Fruit fly (Drosophila melanogaster) whole organism, embryonic: ENCODE data around the gene IscU.

Experiments
- ATbp ChIP-seq: fragments of 200-800 bp; sonication (Bioruptor generic); optimal IDR thresholded peaks from 2 replicates; lab custom pipeline; 2017; ENCODE audit warnings: missing biosample characterization, mild to moderate bottlenecking, missing genetic modification characterization, missing genetic modification reagents
- Antp ChIP-seq: fragments of 200-800 bp; sonication (Bioruptor generic); optimal IDR thresholded peaks from 3 replicates; lab custom pipeline; 2016; ENCODE audit warnings: missing biosample characterization, missing genetic modification characterization
- Atf-2 ChIP-seq: fragments of 200-800 bp; sonication (Bioruptor generic); optimal IDR thresholded peaks from 2 replicates; lab custom pipeline; 2016; ENCODE audit warnings: missing biosample characterization, missing genetic modification characterization
- B-H2 ChIP-seq: fragments of 200-800 bp; sonication (Bioruptor generic); optimal IDR thresholded peaks from 2 replicates; lab custom pipeline; 2018; ENCODE audit warnings: missing biosample characterization, mild to moderate bottlenecking, missing genetic modification characterization
- C15 ChIP-seq: fragments of 200-800 bp; sonication (Bioruptor generic); IDR thresholded peaks from 3 replicates; pipeline ENCODE4 v1.3.6; 2022; ENCODE audit warnings: missing biosample characterization, missing genetic modification characterization
- CG12104 ChIP-seq: fragments of 200-800 bp; sonication (Bioruptor generic); optimal IDR thresholded peaks from 3 replicates; lab custom pipeline; 2016; ENCODE audit warnings: missing biosample characterization, missing genetic modification characterization
- CG1233 ChIP-seq: fragments of 200-800 bp; sonication (Bioruptor generic); optimal IDR thresholded peaks from 4 replicates; lab custom pipeline; 2018; ENCODE audit warnings: missing biosample characterization, mild to moderate bottlenecking, missing genetic modification characterization
- CG14965 ChIP-seq: fragments of 200-800 bp; sonication (Bioruptor generic); optimal IDR thresholded peaks from 2 replicates; lab custom pipeline; 2016; ENCODE audit warnings: missing biosample characterization, missing genetic modification characterization, borderline replicate concordance
- CG16779 ChIP-seq: fragments of 200-800 bp; sonication (Bioruptor generic); IDR thresholded peaks from 2 replicates; pipeline ENCODE4 v1.3.6; 2022; ENCODE audit warnings: missing biosample characterization, missing genetic modification characterization
- CG17328 ChIP-seq: fragments of 200-800 bp; sonication (Bioruptor generic); IDR thresholded peaks from 2 replicates; pipeline ENCODE4 v1.3.6; 2022; ENCODE audit warnings: missing biosample characterization, missing genetic modification characterization
- CG17612 ChIP-seq: fragments of 200-800 bp; sonication (Bioruptor generic); IDR thresholded peaks from 2 replicates; pipeline ENCODE4 v1.3.6; 2022; ENCODE audit warnings: missing biosample characterization, missing genetic modification characterization
- CG2199 ChIP-seq: fragments of 200-800 bp; sonication (Bioruptor generic); IDR thresholded peaks from 3 replicates; pipeline ENCODE4 v1.3.6; 2022; ENCODE audit warnings: missing biosample characterization, missing genetic modification characterization
- CG30020 ChIP-seq: fragments of 200-800 bp; optimal IDR thresholded peaks from 2 replicates; lab custom pipeline; 2019; ENCODE audit warnings: missing biosample characterization, mild to moderate bottlenecking, missing genetic modification characterization, moderate library complexity
- CG33557 ChIP-seq: fragments of 200-800 bp; sonication (Bioruptor generic); optimal IDR thresholded peaks from 2 replicates; lab custom pipeline; 2019; ENCODE audit warnings: missing biosample characterization, mild to moderate bottlenecking, missing genetic modification characterization, moderate library complexity
- CG34224 ChIP-seq: fragments of 200-800 bp; sonication (Bioruptor generic); IDR thresholded peaks from 3 replicates; pipeline ENCODE4 v1.3.6; 2022; ENCODE audit warnings: missing biosample characterization, missing genetic modification characterization; ENCODE audit not compliant: partially characterized antibody
- CG5245 ChIP-seq: fragments of 200-800 bp; sonication (Bioruptor generic); optimal IDR thresholded peaks from 3 replicates; lab custom pipeline; 2016; ENCODE audit warnings: missing biosample characterization, missing genetic modification characterization
- CG6791 ChIP-seq: fragments of 200-800 bp; sonication (Bioruptor generic); IDR thresholded peaks from 3 replicates; pipeline ENCODE4 v1.3.6; 2022; ENCODE audit warnings: missing biosample characterization, missing genetic modification characterization; ENCODE audit not compliant: partially characterized antibody
- CG9609 ChIP-seq: fragments of 200-800 bp; sonication (Bioruptor generic); optimal IDR thresholded peaks from 3 replicates; lab custom pipeline; 2016; ENCODE audit warnings: missing biosample characterization, missing genetic modification characterization
- Chrac-16 ChIP-seq: fragments of 200-800 bp; sonication (Bioruptor generic); optimal IDR thresholded peaks from 3 replicates; lab custom pipeline; 2016; ENCODE audit warnings: missing biosample characterization, missing genetic modification characterization
- D19B ChIP-seq: fragments of 200-800 bp; sonication (Bioruptor generic); optimal IDR thresholded peaks from 2 replicates; lab custom pipeline; 2017; ENCODE audit warnings: missing biosample characterization, mild to moderate bottlenecking, missing genetic modification characterization
- HLH3B ChIP-seq: fragments of 200-800 bp; sonication (Bioruptor generic); IDR thresholded peaks from 2 replicates; pipeline ENCODE4 v1.3.6; 2022; ENCODE audit warnings: missing biosample characterization, missing genetic modification characterization
- Hmx ChIP-seq: fragments of 200-800 bp; sonication (Bioruptor generic); optimal IDR thresholded peaks from 2 replicates; lab custom pipeline; 2016; ENCODE audit warnings: missing biosample characterization, missing genetic modification characterization
- Hr39 ChIP-seq: fragments of >200 bp; optimal IDR thresholded peaks from 2 replicates; lab custom pipeline; 2017
- Oli ChIP-seq: fragments of 200-800 bp; sonication (Bioruptor generic); optimal IDR thresholded peaks from 2 replicates; lab custom pipeline; 2018; ENCODE audit warnings: missing biosample characterization, mild to moderate bottlenecking, missing genetic modification characterization, moderate library complexity
- Pdp1 ChIP-seq, 2 experiments: fragments of 200-800 bp; sonication (Bioruptor generic); optimal IDR thresholded peaks; 3 replicates each; lab custom pipeline; 2016; ENCODE audit warnings: missing biosample characterization in 2 of 2, missing genetic modification characterization in 2 of 2, mild to moderate bottlenecking in 1 of 2, moderate library complexity in 1 of 2
- Poxn ChIP-seq: fragments of 200-800 bp; sonication (Bioruptor generic); IDR thresholded peaks from 2 replicates; pipeline ENCODE4 v1.3.6; 2022; ENCODE audit warnings: missing biosample characterization, missing genetic modification characterization
- Rfx ChIP-seq: fragments of 200-800 bp; sonication (Bioruptor generic); IDR thresholded peaks from 2 replicates; pipeline ENCODE4 v1.3.6; 2022; ENCODE audit warnings: missing biosample characterization, missing genetic modification characterization
- Sry-β ChIP-seq: fragments of 200-800 bp; sonication (Bioruptor generic); optimal IDR thresholded peaks from 2 replicates; lab custom pipeline; 2018; ENCODE audit warnings: missing biosample characterization, mild to moderate bottlenecking, missing genetic modification characterization, moderate library complexity
- Trl ChIP-seq, 3 experiments: fragments of >200 bp in 2 of 3; fragments of 200-800 bp in 1 of 3; sonication (Bioruptor generic) in 1 of 3; optimal IDR thresholded peaks; 2 replicates in 1 of 3; 3 replicates in 2 of 3; lab custom pipeline; 2016 to 2017; ENCODE audit warnings: missing biosample characterization in 1 of 3, missing genetic modification characterization in 1 of 3
- Xrp1 ChIP-seq: fragments of 200-800 bp; sonication (Bioruptor generic); IDR thresholded peaks from 2 replicates; pipeline ENCODE4 v1.3.6; 2022; ENCODE audit warnings: missing biosample characterization, missing genetic modification characterization
- abd-A ChIP-seq: fragments of 200-800 bp; sonication (Bioruptor generic); optimal IDR thresholded peaks from 3 replicates; lab custom pipeline; 2019; ENCODE audit warnings: missing biosample characterization, mild to moderate bottlenecking, missing genetic modification characterization, moderate library complexity
- ara ChIP-seq: fragments of 200-800 bp; sonication (Bioruptor generic); IDR thresholded peaks from 2 replicates; pipeline ENCODE4 v1.3.6; 2022; ENCODE audit warnings: missing biosample characterization, missing genetic modification characterization
- bbx ChIP-seq: fragments of 200-800 bp; sonication (Bioruptor generic); IDR thresholded peaks from 2 replicates; pipeline ENCODE4 v1.3.6; 2022; ENCODE audit warnings: missing biosample characterization, missing genetic modification characterization; ENCODE audit not compliant: partially characterized antibody
- corto ChIP-seq: fragments of 200-800 bp; sonication (Bioruptor generic); optimal IDR thresholded peaks from 2 replicates; lab custom pipeline; 2016; ENCODE audit warnings: missing biosample characterization, mild to moderate bottlenecking, missing genetic modification characterization, moderate library complexity
- cwo ChIP-seq: fragments of 200-800 bp; sonication (Bioruptor generic); optimal IDR thresholded peaks from 3 replicates; lab custom pipeline; 2017; ENCODE audit warnings: missing biosample characterization, missing genetic modification characterization, mild to moderate bottlenecking, moderate library complexity, missing genetic modification reagents
- dati ChIP-seq: fragments of 200-800 bp; sonication (Bioruptor generic); IDR thresholded peaks from 2 replicates; pipeline ENCODE4 v1.3.6; 2022; ENCODE audit warnings: missing biosample characterization, missing genetic modification characterization
- dmrt11E ChIP-seq: fragments of 200-800 bp; sonication (Bioruptor generic); optimal IDR thresholded peaks from 3 replicates; lab custom pipeline; 2018; ENCODE audit warnings: missing biosample characterization, mild to moderate bottlenecking, missing genetic modification characterization, moderate library complexity
- gem ChIP-seq: fragments of 200-800 bp; sonication (Bioruptor generic); optimal IDR thresholded peaks from 2 replicates; lab custom pipeline; 2019; ENCODE audit warnings: missing biosample characterization, mild to moderate bottlenecking, missing genetic modification characterization, moderate library complexity
- kni ChIP-seq: fragments of 200-800 bp; sonication (Bioruptor generic); optimal IDR thresholded peaks from 3 replicates; lab custom pipeline; 2017; ENCODE audit warnings: mild to moderate bottlenecking, missing biosample characterization, missing genetic modification reagents, missing genetic modification characterization
- lov ChIP-seq, 2 experiments: fragments of 200-800 bp in 1 of 2; fragments of >200 bp in 1 of 2; sonication (Bioruptor generic) in 1 of 2; IDR thresholded peaks in 1 of 2; optimal IDR thresholded peaks in 1 of 2; 2 replicates in 1 of 2; 3 replicates in 1 of 2; pipeline versions ENCODE4 v1.3.6 to Lab custom; 2017 to 2022; ENCODE audit warnings: missing biosample characterization in 1 of 2, missing genetic modification characterization in 1 of 2
- oc ChIP-seq: fragments of 200-800 bp; sonication (Bioruptor generic); optimal IDR thresholded peaks from 2 replicates; lab custom pipeline; 2018; ENCODE audit warnings: missing biosample characterization, mild to moderate bottlenecking, missing genetic modification characterization, moderate library complexity
- pb ChIP-seq: fragments of 200-800 bp; sonication (Bioruptor generic); optimal IDR thresholded peaks from 3 replicates; lab custom pipeline; 2016; ENCODE audit warnings: missing biosample characterization, missing genetic modification characterization
- ranshi ChIP-seq: fragments of 200-800 bp; sonication (Bioruptor generic); IDR thresholded peaks from 2 replicates; pipeline ENCODE4 v1.3.6; 2022; ENCODE audit warnings: missing biosample characterization, missing genetic modification characterization
- rib ChIP-seq: fragments of 200-800 bp; sonication (Bioruptor generic); IDR thresholded peaks from 2 replicates; pipeline ENCODE4 v1.3.6; 2022; ENCODE audit warnings: missing biosample characterization, missing genetic modification characterization
- scrt ChIP-seq: fragments of 200-800 bp; sonication (Bioruptor generic); optimal IDR thresholded peaks from 2 replicates; lab custom pipeline; 2018; ENCODE audit warnings: missing biosample characterization, mild to moderate bottlenecking, missing genetic modification characterization, moderate library complexity
- slp2 ChIP-seq: fragments of 200-800 bp; sonication (Bioruptor generic); optimal IDR thresholded peaks from 2 replicates; lab custom pipeline; 2016; ENCODE audit warnings: missing biosample characterization, missing genetic modification characterization
- so ChIP-seq: fragments of 200-800 bp; sonication (Bioruptor generic); IDR thresholded peaks from 3 replicates; pipeline ENCODE4 v1.3.6; 2022; ENCODE audit warnings: missing biosample characterization, missing genetic modification characterization
- unc-4 ChIP-seq: fragments of 200-800 bp; sonication (Bioruptor generic); IDR thresholded peaks from 2 replicates; pipeline ENCODE4 v1.3.6; 2022; ENCODE audit warnings: missing biosample characterization, missing genetic modification characterization; ENCODE audit not compliant: partially characterized antibody

The IscU gene

dm6 chr3R:8807831-8808517 is 16.0 kb downstream of the IscU start (continued):
- TF ChIP-seq CG33557 (GFP tag; lab: Kevin White, UChicago) (no peak), ranshi (no peak), Xrp1 (GFP tag; lab: Robert Waterston, UW) (no peak), bbx (peak; percentile 47), gem (tag; lab: Kevin White, UChicago) (no peak), kni (peak; percentile 95), Oli (tag; lab: Kevin White, UChicago) (no peak), CG6791 (peak; percentile 68; the same call in 1 of the 3 replicates), Trl (optimal IDR thresholded peaks at IDR 0.05; lab: Kevin White, UChicago) (no peak), Trl (GFP tag; optimal IDR thresholded peaks at IDR 0.05; lab: Kevin White, UChicago) (no peak), Chrac-16 (no peak), CG30020 (tag; lab: Kevin White, UChicago) (no peak), B-H2 (peak; percentile 49), pb (no peak), CG16779 (GFP tag; lab: Robert Waterston, UW) (peak; percentile 58; the same call in 1 of the 2 replicates), cwo (GFP tag; lab: Kevin White, UChicago) (no peak), so (GFP tag; lab: Robert Waterston, UW) (no peak), HLH3B (GFP tag; lab: Robert Waterston, UW) (no peak), Hmx (GFP tag; lab: Kevin White, UChicago) (no peak), CG1233 (GFP tag; lab: Kevin White, UChicago) (no peak), ATbp (GFP tag; lab: Kevin White, UChicago) (no peak), dmrt11E (tag; lab: Kevin White, UChicago) (no peak), CG17612 (GFP tag; lab: Robert Waterston, UW) (no peak), corto (GFP tag; lab: Kevin White, UChicago) (peak; percentile 16), slp2 (GFP tag; lab: Kevin White, UChicago) (no peak), CG14965 (no peak), Poxn (no peak), C15 (GFP tag; lab: Robert Waterston, UW) (no peak), abd-A (tag; lab: Kevin White, UChicago) (peak; percentile 84), unc-4 (GFP tag; lab: Robert Waterston, UW) (no peak), scrt (GFP tag; lab: Kevin White, UChicago) (no peak), CG12104 (no peak), Rfx (GFP tag; lab: Robert Waterston, UW) (0 out of 2 replicates have a peak, but pooled peaks have one; percentile 17), Antp (GFP tag; lab: Kevin White, UChicago) (no peak), ara (0 out of 2 replicates have a peak, but pooled peaks have one; percentile 10), CG2199 (GFP tag; lab: Robert Waterston, UW) (peak; percentile 63; the same call in 1 of the 3 replicates), lov (optimal IDR thresholded peaks at IDR 0.05; lab: Kevin White, UChicago) (no peak), lov (GFP tag; IDR thresholded peaks at IDR 0.05; lab: Robert Waterston, UW) (no peak), Atf-2 (GFP tag; lab: Kevin White, UChicago) (no peak), Pdp1 (GFP tag; optimal IDR thresholded peaks at IDR 0.05; lab: Kevin White, UChicago) (peak in 1 of 2 experiments; percentile 63), CG34224 (GFP tag; lab: Robert Waterston, UW) (0 out of 3 replicates have a peak, but pooled peaks have one; percentile 10), CG5245 (GFP tag; lab: Kevin White, UChicago) (no peak), dati (no peak), CG17328 (no peak), rib (GFP tag; lab: Robert Waterston, UW) (peak; percentile 10; the same call in 1 of the 2 replicates), oc (tag; lab: Kevin White, UChicago) (peak; percentile 50), Hr39 (lab: Kevin White, UChicago) (no peak), CG9609 (GFP tag; lab: Kevin White, UChicago) (no peak), Sry-β (GFP tag; lab: Kevin White, UChicago) (no peak), D19B (GFP tag; lab: Kevin White, UChicago) (peak; percentile 24)
